Fruit fly (Drosophila melanogaster): Measurements from ENCODE around the gene Nthl1.

Nthl1 gene

DNA sequence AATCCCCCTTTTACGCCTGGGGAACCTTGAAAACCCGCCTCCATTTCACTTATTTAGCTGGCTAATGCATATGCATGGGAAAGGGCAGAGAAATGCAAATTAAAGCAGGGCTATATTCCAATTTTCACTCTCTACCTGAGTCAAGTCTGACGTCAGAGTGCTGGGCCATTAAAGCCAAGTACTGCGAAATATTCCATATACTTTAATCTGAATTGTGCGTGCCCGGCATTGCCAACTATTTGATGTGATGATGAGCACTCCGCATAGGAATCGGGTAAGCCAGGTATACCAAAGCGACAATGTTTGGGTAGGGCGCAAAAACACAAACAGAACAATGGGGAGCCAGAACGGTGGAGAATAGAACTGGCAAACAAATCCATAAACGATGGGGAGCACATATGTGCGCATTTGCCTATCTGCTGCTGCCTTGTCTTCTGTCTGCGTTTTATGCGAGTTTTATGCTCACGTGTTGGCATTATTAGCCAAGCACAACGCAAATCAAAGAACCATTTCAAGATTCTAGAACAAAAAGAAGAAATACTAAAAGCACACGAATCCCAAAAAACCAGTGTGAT, 48.0 kb downstream of the Nthl1 start:
- TF ChIP-seq Snoo (tag; optimal IDR thresholded peaks at IDR 0.05) (no peak), CG12605 (GFP tag; IDR thresholded peaks at IDR 0.05) (no peak), CG13204 (GFP tag; optimal IDR thresholded peaks at IDR 0.05) (no peak), EcR (GFP tag; optimal IDR thresholded peaks at IDR 0.05) (no peak), CG8301 (tag; optimal IDR thresholded peaks at IDR 0.05) (no peak), Ets98B (GFP tag; IDR thresholded peaks at IDR 0.05) (no peak), Pif1A (GFP tag; optimal IDR thresholded peaks at IDR 0.05) (no peak)

DNA sequence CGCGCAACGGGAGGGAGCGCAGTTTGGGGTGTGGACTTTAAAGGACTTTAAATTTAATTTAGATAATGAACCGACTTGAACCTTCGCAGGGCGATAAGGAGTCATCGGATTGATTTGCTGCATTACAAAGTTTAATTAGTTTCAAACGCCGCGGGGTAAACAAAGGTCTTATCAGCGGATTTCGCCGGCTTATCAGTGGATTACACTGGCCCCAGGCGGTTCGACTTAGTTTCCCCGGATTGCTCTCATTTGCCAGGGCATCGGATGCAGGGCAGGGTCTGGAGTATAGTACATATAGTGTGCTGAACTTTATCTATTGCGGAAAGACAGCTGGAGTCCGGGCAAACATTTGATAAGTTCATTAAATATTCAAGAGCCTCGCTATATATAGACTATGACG, 49.2 kb downstream of the Nthl1 start:
- TF ChIP-seq EcR (GFP tag; optimal IDR thresholded peaks at IDR 0.05), result peak; percentile 34
- no peak for TF ChIP-seq CG15710 (tag; optimal IDR thresholded peaks at IDR 0.05)

DNA sequence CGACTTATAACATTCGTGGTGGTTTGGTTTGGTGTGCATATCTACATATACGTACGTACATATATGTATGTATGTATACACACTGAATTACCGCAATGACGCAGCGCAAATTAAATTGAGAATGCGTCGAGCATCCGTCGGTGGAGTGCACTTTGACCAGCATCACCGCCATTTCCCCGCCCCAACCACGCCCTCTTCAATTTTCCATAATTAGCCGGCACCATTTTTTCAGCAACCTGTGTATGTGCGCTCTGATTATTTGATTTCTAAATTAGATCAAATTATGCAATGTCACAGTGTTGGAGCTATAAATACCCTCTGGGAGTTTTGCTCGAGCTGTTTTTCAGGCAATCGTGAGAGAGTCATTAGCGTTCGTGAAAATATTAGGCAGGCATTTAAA, 49.6 kb downstream of the Nthl1 start:
- TF ChIP-seq CG9948 (tag; optimal IDR thresholded peaks at IDR 0.05) (no peak), CG34367 (tag; optimal IDR thresholded peaks at IDR 0.05) (no peak), CG14655 (GFP tag; optimal IDR thresholded peaks at IDR 0.05) (peak; percentile 22)

Measured in whole organism, pupa.